Worm (Caenorhabditis elegans) whole organism, L2 larva: Measurements from ENCODE around the gene C15H9.4.

Source experiments
- C34F6.9 ChIP-seq: fragments of 150-350 bp; optimal IDR thresholded peaks from 2 replicates; lab custom pipeline; 2014; ENCODE audit warnings: missing biosample characterization, missing genetic modification characterization
- F13H6.1 ChIP-seq: sonication (generic microtip); optimal IDR thresholded peaks from 2 replicates; lab custom pipeline; 2016; ENCODE audit warnings: missing genetic modification characterization, missing compliant biosample characterization
- R02D3.7 ChIP-seq: fragments of 150-350 bp; optimal IDR thresholded peaks from 2 replicates; lab custom pipeline; 2014; ENCODE audit warnings: missing biosample characterization, missing genetic modification characterization
- Y55F3AM.14 ChIP-seq: fragments of 200-800 bp; sonication (Bioruptor generic); optimal IDR thresholded peaks from 2 replicates; lab custom pipeline; 2018; ENCODE audit warnings: mild to moderate bottlenecking, missing genetic modification characterization, missing compliant biosample characterization
- alr-1 ChIP-seq: fragments of 150-350 bp; optimal IDR thresholded peaks from 2 replicates; lab custom pipeline; 2014; ENCODE audit warnings: missing biosample characterization, missing genetic modification characterization
- aly-2 ChIP-seq: fragments of 150-350 bp; optimal IDR thresholded peaks from 2 replicates; lab custom pipeline; 2014; ENCODE audit warnings: missing biosample characterization, missing genetic modification characterization
- ama-1 ChIP-seq: fragments of 150-350 bp; optimal IDR thresholded peaks from 2 replicates; lab custom pipeline; 2018; ENCODE audit warnings: inconsistent platforms
- blmp-1 ChIP-seq: sonication (generic microtip); optimal IDR thresholded peaks from 2 replicates; lab custom pipeline; 2017; ENCODE audit warnings: missing genetic modification characterization, mild to moderate bottlenecking, missing compliant biosample characterization, antibody characterized with exemption, moderate library complexity; ENCODE audit not compliant: insufficient read depth
- ceh-16 ChIP-seq: fragments of 150-350 bp; optimal IDR thresholded peaks from 2 replicates; lab custom pipeline; 2014; ENCODE audit warnings: missing biosample characterization, missing genetic modification characterization
- crh-2 ChIP-seq: sonication (generic microtip); optimal IDR thresholded peaks from 2 replicates; lab custom pipeline; 2017; ENCODE audit warnings: missing biosample characterization, missing genetic modification characterization
- dmd-4 ChIP-seq: sonication (generic microtip); optimal IDR thresholded peaks from 2 replicates; lab custom pipeline; 2017; ENCODE audit warnings: missing biosample characterization, missing genetic modification characterization
- egl-27 ChIP-seq: sonication (generic microtip); optimal IDR thresholded peaks from 3 replicates; lab custom pipeline; 2017; ENCODE audit warnings: missing biosample characterization, missing genetic modification reagents, missing genetic modification characterization
- elt-1 ChIP-seq: fragments of 150-350 bp; optimal IDR thresholded peaks from 2 replicates; lab custom pipeline; 2014; ENCODE audit warnings: missing biosample characterization, missing genetic modification characterization
- elt-3 ChIP-seq: sonication (generic microtip); optimal IDR thresholded peaks from 2 replicates; lab custom pipeline; 2017; ENCODE audit warnings: missing biosample characterization, missing genetic modification characterization
- fos-1 ChIP-seq: fragments of 150-350 bp; optimal IDR thresholded peaks from 2 replicates; lab custom pipeline; 2014; ENCODE audit warnings: missing biosample characterization, missing genetic modification characterization
- lin-11 ChIP-seq: fragments of 150-350 bp; sonication (generic microtip); optimal IDR thresholded peaks from 2 replicates; lab custom pipeline; 2014; ENCODE audit warnings: missing biosample characterization, missing genetic modification characterization, inconsistent platforms, mixed read lengths
- lin-13 ChIP-seq: fragments of 150-350 bp; optimal IDR thresholded peaks from 2 replicates; lab custom pipeline; 2014; ENCODE audit warnings: missing biosample characterization, missing genetic modification reagents, missing genetic modification characterization
- lsy-2 ChIP-seq, 2 experiments: fragments of 150-350 bp in 1 of 2; sonication (generic microtip) in 1 of 2; optimal IDR thresholded peaks; 2 replicates each; lab custom pipeline; 2014 to 2017; ENCODE audit warnings: missing biosample characterization in 2 of 2, missing genetic modification characterization in 2 of 2
- mab-5 ChIP-seq: fragments of 150-350 bp; optimal IDR thresholded peaks from 2 replicates; lab custom pipeline; 2014; ENCODE audit warnings: missing biosample characterization, missing genetic modification characterization
- mdl-1 ChIP-seq, 2 experiments: fragments of 150-350 bp in 1 of 2; sonication (generic microtip) in 1 of 2; optimal IDR thresholded peaks; 2 replicates each; lab custom pipeline; 2017; ENCODE audit warnings: missing biosample characterization in 2 of 2, missing genetic modification characterization in 2 of 2
- nhr-10 ChIP-seq: sonication (generic microtip); optimal IDR thresholded peaks from 2 replicates; lab custom pipeline; 2017; ENCODE audit warnings: missing biosample characterization, missing genetic modification characterization
- nhr-11 ChIP-seq: fragments of 150-350 bp; optimal IDR thresholded peaks from 2 replicates; lab custom pipeline; 2014; ENCODE audit warnings: missing biosample characterization, missing genetic modification characterization
- nhr-12 ChIP-seq: fragments of 150-350 bp; optimal IDR thresholded peaks from 2 replicates; lab custom pipeline; 2014; ENCODE audit warnings: missing biosample characterization, missing genetic modification characterization
- nhr-129 ChIP-seq: fragments of 150-350 bp; optimal IDR thresholded peaks from 2 replicates; lab custom pipeline; 2014; ENCODE audit warnings: missing biosample characterization, missing genetic modification characterization
- nhr-21 ChIP-seq: fragments of 150-350 bp; optimal IDR thresholded peaks from 2 replicates; lab custom pipeline; 2014; ENCODE audit warnings: missing biosample characterization, missing genetic modification characterization
- nhr-237 ChIP-seq: fragments of 150-350 bp; optimal IDR thresholded peaks from 2 replicates; lab custom pipeline; 2014; ENCODE audit warnings: missing biosample characterization, missing genetic modification characterization
- nhr-25 ChIP-seq: fragments of 150-350 bp; sonication (generic microtip); optimal IDR thresholded peaks from 3 replicates; lab custom pipeline; 2014; ENCODE audit warnings: missing biosample characterization, missing genetic modification characterization
- peb-1 ChIP-seq: fragments of 150-350 bp; optimal IDR thresholded peaks from 2 replicates; lab custom pipeline; 2014; ENCODE audit warnings: missing biosample characterization, missing genetic modification characterization
- sem-4 ChIP-seq: fragments of 150-350 bp; optimal IDR thresholded peaks from 2 replicates; lab custom pipeline; 2014; ENCODE audit warnings: missing biosample characterization, missing genetic modification reagents, missing genetic modification characterization
- sma-3 ChIP-seq: sonication (generic microtip); optimal IDR thresholded peaks from 2 replicates; lab custom pipeline; 2016; ENCODE audit warnings: missing genetic modification reagents, missing genetic modification characterization, missing compliant biosample characterization
- sma-9 ChIP-seq, 2 experiments: fragments of 150-350 bp in 1 of 2; sonication (generic microtip) in 1 of 2; optimal IDR thresholded peaks; 2 replicates each; lab custom pipeline; 2014 to 2016; ENCODE audit warnings: missing genetic modification characterization in 2 of 2, mild to moderate bottlenecking in 1 of 2, missing biosample characterization in 1 of 2, missing compliant biosample characterization in 1 of 2, missing genetic modification reagents in 1 of 2, moderate library complexity in 1 of 2
- unc-39 ChIP-seq: fragments of 150-350 bp; optimal IDR thresholded peaks from 2 replicates; lab custom pipeline; 2014; ENCODE audit warnings: missing biosample characterization, missing genetic modification characterization
- unc-55 ChIP-seq: fragments of 150-350 bp; sonication (generic microtip); optimal IDR thresholded peaks from 3 replicates; lab custom pipeline; 2014; ENCODE audit warnings: missing biosample characterization, missing genetic modification reagents, missing genetic modification characterization
- unc-62 ChIP-seq: fragments of 150-350 bp; optimal IDR thresholded peaks from 2 replicates; lab custom pipeline; 2014; ENCODE audit warnings: missing biosample characterization, missing genetic modification reagents, missing genetic modification characterization
- zag-1 ChIP-seq: fragments of 150-350 bp; optimal IDR thresholded peaks from 2 replicates; lab custom pipeline; 2014; ENCODE audit warnings: missing biosample characterization, missing genetic modification characterization
- ztf-11 ChIP-seq: sonication (generic microtip); optimal IDR thresholded peaks from 2 replicates; lab custom pipeline; 2017; ENCODE audit warnings: missing biosample characterization, missing genetic modification characterization

The C15H9.4 gene

ce11 chrX:6097551-6097950 is at the start of gene C15H9.4:
C15H9.4 (plus strand) TSS chrX:6097643.
- TF ChIP-seq F13H6.1 (tag; lab: Kevin White, UChicago) = peak; percentile 64
- peak; percentile 60 for TF ChIP-seq unc-55 (GFP tag; lab: Kevin White, UChicago)
- peak in 1 of 2 experiments; percentile 31 for TF ChIP-seq lsy-2 (tag; optimal IDR thresholded peaks at IDR 0.05; lab: Kevin White, UChicago)
- peak; percentile 10 for TF ChIP-seq egl-27
- TF ChIP-seq mdl-1 (tag; optimal IDR thresholded peaks at IDR 0.05; lab: Kevin White, UChicago) = peak in 1 of 2 experiments; percentile 16
- TF ChIP-seq C34F6.9 (tag; lab: Kevin White, UChicago) = peak; percentile 56
- TF ChIP-seq fos-1 (tag; lab: Kevin White, UChicago) = no peak
- TF ChIP-seq mab-5 (tag; lab: Kevin White, UChicago) = peak; percentile 3
- peak; percentile 1 for TF ChIP-seq lin-11 (tag; lab: Kevin White, UChicago)
- no peak for TF ChIP-seq unc-39 (tag; lab: Kevin White, UChicago)
- peak; percentile 45 for TF ChIP-seq sma-9 (GFP tag; optimal IDR thresholded peaks at IDR 0.05; lab: Kevin White, UChicago)
- TF ChIP-seq sma-9 (tag; optimal IDR thresholded peaks at IDR 0.05; lab: Kevin White, UChicago) = no peak
- no peak for TF ChIP-seq blmp-1 (tag; lab: Kevin White, UChicago)
- peak; percentile 19 for TF ChIP-seq nhr-129
- peak; percentile 3 for TF ChIP-seq sma-3 (GFP tag; lab: Kevin White, UChicago)
- TF ChIP-seq lin-13 (GFP tag; lab: Kevin White, UChicago) = peak; percentile 27
- no peak for TF ChIP-seq ama-1 (lab: Kevin White, UChicago)

DNA sequence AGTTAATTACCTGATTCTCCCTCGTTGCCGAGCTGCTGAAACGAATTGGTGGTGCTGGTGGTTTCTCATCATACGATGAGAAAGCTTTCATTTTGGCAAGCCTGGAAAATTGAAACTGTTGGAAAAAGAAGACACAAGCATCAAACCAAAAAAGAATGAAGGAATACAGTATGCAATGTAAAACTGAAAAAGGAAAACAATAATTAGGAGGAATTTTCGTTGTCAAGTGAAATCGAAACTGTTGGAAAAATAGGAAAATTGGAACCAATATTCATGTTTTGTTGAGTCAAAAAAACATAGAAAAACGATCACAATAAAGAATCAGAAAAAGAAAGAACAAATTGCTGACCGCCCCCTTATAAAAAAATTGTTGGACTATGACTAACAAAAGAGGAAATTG is 48.9 kb upstream of the C15H9.4 start, which contains the start of gene pak-1:
pak-1 (minus strand) TSS at position 101 of the 400 bp plus-strand sequence.
- no peak for TF ChIP-seq zag-1 (tag; lab: Kevin White, UChicago)
- TF ChIP-seq egl-27 = no peak
- TF ChIP-seq Y55F3AM.14 (GFP tag; lab: Kevin White, UChicago) = no peak
- TF ChIP-seq nhr-10 (tag; lab: Kevin White, UChicago) = no peak
- TF ChIP-seq R02D3.7 (tag; lab: Kevin White, UChicago) = no peak
- TF ChIP-seq nhr-237 (tag; lab: Kevin White, UChicago) = no peak
- TF ChIP-seq ztf-11 = no peak
- TF ChIP-seq unc-39 (tag; lab: Kevin White, UChicago) = no peak
- no peak for TF ChIP-seq blmp-1 (tag; lab: Kevin White, UChicago)
- TF ChIP-seq C34F6.9 (tag; lab: Kevin White, UChicago) = no peak
- no peak for TF ChIP-seq F13H6.1 (tag; lab: Kevin White, UChicago)
- no peak for TF ChIP-seq dmd-4 (tag; lab: Kevin White, UChicago)
- no peak for TF ChIP-seq unc-55 (GFP tag; lab: Kevin White, UChicago)
- no peak for TF ChIP-seq alr-1 (tag; lab: Kevin White, UChicago)
- TF ChIP-seq mab-5 (tag; lab: Kevin White, UChicago) = no peak
- TF ChIP-seq nhr-129 = no peak
- no peak for TF ChIP-seq sma-3 (GFP tag; lab: Kevin White, UChicago)
- no peak for TF ChIP-seq mdl-1 (tag; optimal IDR thresholded peaks at IDR 0.05; lab: Kevin White, UChicago)

- TF ChIP-seq lsy-2 (tag; optimal IDR thresholded peaks at IDR 0.05; lab: Kevin White, UChicago) = peak in 1 of 2 experiments; percentile 20
- TF ChIP-seq sma-3 (GFP tag; lab: Kevin White, UChicago) = peak; percentile 38
- TF ChIP-seq elt-3 (tag; lab: Kevin White, UChicago) = no peak
- peak; percentile 37 for TF ChIP-seq nhr-21 (tag; lab: Kevin White, UChicago)
- peak; percentile 45 for TF ChIP-seq nhr-129
- TF ChIP-seq sem-4 (tag; lab: Kevin White, UChicago) = no peak
- TF ChIP-seq fos-1 (tag; lab: Kevin White, UChicago) = peak; percentile 56
These were observed 47.4 kb upstream of the C15H9.4 start for ce11 chrX:6050078-6050477.

- TF ChIP-seq sma-3 (GFP tag; lab: Kevin White, UChicago) (peak; percentile 38), unc-55 (GFP tag; lab: Kevin White, UChicago) (no peak), aly-2 (tag; lab: Kevin White, UChicago) (no peak), ceh-16 (tag; lab: Kevin White, UChicago) (no peak), C34F6.9 (tag; lab: Kevin White, UChicago) (no peak), lsy-2 (tag; optimal IDR thresholded peaks at IDR 0.05; lab: Kevin White, UChicago) (no peak), peb-1 (tag; lab: Kevin White, UChicago) (no peak), nhr-21 (tag; lab: Kevin White, UChicago) (no peak), elt-1 (tag; lab: Kevin White, UChicago) (no peak), ama-1 (lab: Kevin White, UChicago) (no peak), sma-9 (GFP tag; optimal IDR thresholded peaks at IDR 0.05; lab: Kevin White, UChicago) (peak; percentile 47), sma-9 (tag; optimal IDR thresholded peaks at IDR 0.05; lab: Kevin White, UChicago) (no peak), unc-62 (GFP tag; lab: Kevin White, UChicago) (no peak), crh-2 (no peak), dmd-4 (tag; lab: Kevin White, UChicago) (no peak), fos-1 (tag; lab: Kevin White, UChicago) (no peak), nhr-237 (tag; lab: Kevin White, UChicago) (no peak), mab-5 (tag; lab: Kevin White, UChicago) (no peak), nhr-25 (tag; lab: Kevin White, UChicago) (peak; percentile 22), lin-11 (tag; lab: Kevin White, UChicago) (no peak), blmp-1 (tag; lab: Kevin White, UChicago) (peak; percentile 60), nhr-11 (tag; lab: Kevin White, UChicago) (no peak), nhr-12 (tag; lab: Kevin White, UChicago) (no peak), alr-1 (tag; lab: Kevin White, UChicago) (no peak)
These were observed 46.6 kb upstream of the C15H9.4 start for ce11 chrX:6050849-6051248.
